Fruit fly (Drosophila melanogaster) whole organism, embryonic: ENCODE measurements around the gene CG12075.

ENCODE experiments used
- Antp ChIP-seq: fragments of 200-800 bp; sonication (Bioruptor generic); optimal IDR thresholded peaks from 3 replicates; lab custom pipeline; 2016; ENCODE audit warnings: missing biosample characterization, missing genetic modification characterization
- BtbVII ChIP-seq: fragments of 200-800 bp; sonication (Bioruptor generic); optimal IDR thresholded peaks from 3 replicates; lab custom pipeline; 2017; ENCODE audit warnings: missing biosample characterization, mild to moderate bottlenecking, missing genetic modification characterization
- CG10274 ChIP-seq: fragments of 200-800 bp; sonication (Bioruptor generic); optimal IDR thresholded peaks from 3 replicates; lab custom pipeline; 2017; ENCODE audit warnings: missing biosample characterization, mild to moderate bottlenecking, missing genetic modification characterization
- CG14860 ChIP-seq: fragments of 200-800 bp; sonication (Bioruptor generic); IDR thresholded peaks from 3 replicates; pipeline ENCODE4 v1.3.6; 2022; ENCODE audit warnings: missing biosample characterization, missing genetic modification characterization; ENCODE audit not compliant: partially characterized antibody
- CG15269 ChIP-seq: fragments of 200-800 bp; sonication (Bioruptor generic); optimal IDR thresholded peaks from 2 replicates; lab custom pipeline; 2018; ENCODE audit warnings: missing biosample characterization, mild to moderate bottlenecking, missing genetic modification characterization, moderate library complexity
- CG1647 ChIP-seq: fragments of 200-800 bp; sonication (Bioruptor generic); optimal IDR thresholded peaks from 3 replicates; lab custom pipeline; 2016; ENCODE audit warnings: missing biosample characterization, missing genetic modification characterization
- CG16863 ChIP-seq: fragments of 200-800 bp; sonication (Bioruptor generic); optimal IDR thresholded peaks from 3 replicates; lab custom pipeline; 2016; ENCODE audit warnings: missing biosample characterization, missing genetic modification characterization
- CG17802 ChIP-seq: fragments of 200-800 bp; sonication (Bioruptor generic); optimal IDR thresholded peaks from 2 replicates; lab custom pipeline; 2018; ENCODE audit warnings: missing biosample characterization, mild to moderate bottlenecking, missing genetic modification characterization, moderate library complexity
- CG17912 ChIP-seq: fragments of 200-800 bp; sonication (Bioruptor generic); optimal IDR thresholded peaks from 2 replicates; lab custom pipeline; 2018; ENCODE audit warnings: missing biosample characterization, mild to moderate bottlenecking, missing genetic modification characterization
- CG3065 ChIP-seq: fragments of 200-800 bp; sonication (Bioruptor generic); optimal IDR thresholded peaks from 2 replicates; lab custom pipeline; 2016; ENCODE audit warnings: missing biosample characterization, missing genetic modification characterization
- CG32772 ChIP-seq: fragments of 200-800 bp; sonication (Bioruptor generic); IDR thresholded peaks from 2 replicates; pipeline ENCODE4 v1.3.6; 2022; ENCODE audit warnings: missing biosample characterization, missing genetic modification characterization
- CG33213 ChIP-seq: fragments of 200-800 bp; sonication (Bioruptor generic); optimal IDR thresholded peaks from 3 replicates; lab custom pipeline; 2016; ENCODE audit warnings: missing biosample characterization, missing genetic modification characterization
- CG4707 ChIP-seq: fragments of 200-800 bp; sonication (Bioruptor generic); optimal IDR thresholded peaks from 2 replicates; lab custom pipeline; 2018; ENCODE audit warnings: missing biosample characterization, mild to moderate bottlenecking, missing genetic modification characterization, moderate library complexity
- CG6175 ChIP-seq: fragments of 200-800 bp; sonication (Bioruptor generic); IDR thresholded peaks from 3 replicates; pipeline ENCODE4 v1.3.6; 2022; ENCODE audit warnings: missing biosample characterization, missing genetic modification characterization
- CG6813 ChIP-seq: fragments of 200-800 bp; sonication (Bioruptor generic); optimal IDR thresholded peaks from 2 replicates; lab custom pipeline; 2017; ENCODE audit warnings: missing biosample characterization, missing genetic modification characterization, mild to moderate bottlenecking, moderate library complexity, missing genetic modification reagents
- CG8089 ChIP-seq: fragments of 200-800 bp; sonication (Bioruptor generic); optimal IDR thresholded peaks from 3 replicates; lab custom pipeline; 2016; ENCODE audit warnings: missing biosample characterization, missing genetic modification characterization
- CG9932 ChIP-seq: fragments of 200-800 bp; sonication (Bioruptor generic); IDR thresholded peaks from 2 replicates; pipeline ENCODE4 v1.3.6; 2022; ENCODE audit warnings: missing biosample characterization, missing genetic modification characterization
- Elba2 ChIP-seq: fragments of 200-800 bp; sonication (Bioruptor generic); optimal IDR thresholded peaks from 3 replicates; lab custom pipeline; 2016; ENCODE audit warnings: missing biosample characterization, missing genetic modification characterization
- Fer1 ChIP-seq: fragments of 200-800 bp; sonication (Bioruptor generic); optimal IDR thresholded peaks from 2 replicates; lab custom pipeline; 2017; ENCODE audit warnings: missing biosample characterization, mild to moderate bottlenecking, missing genetic modification characterization
- Fer3 ChIP-seq: fragments of 200-800 bp; sonication (Bioruptor generic); optimal IDR thresholded peaks from 2 replicates; lab custom pipeline; 2018; ENCODE audit warnings: missing biosample characterization, mild to moderate bottlenecking, missing genetic modification characterization, moderate library complexity
- Hr3 ChIP-seq: fragments of 200-800 bp; sonication (Bioruptor generic); optimal IDR thresholded peaks from 3 replicates; lab custom pipeline; 2016; ENCODE audit warnings: missing biosample characterization, missing genetic modification characterization
- MBD-R2 ChIP-seq: fragments of 200-800 bp; sonication (Bioruptor generic); IDR thresholded peaks from 2 replicates; pipeline ENCODE4 v1.3.6; 2022; ENCODE audit warnings: missing biosample characterization, missing genetic modification characterization
- Mes4 ChIP-seq: fragments of 200-800 bp; sonication (Bioruptor generic); optimal IDR thresholded peaks from 2 replicates; lab custom pipeline; 2016; ENCODE audit warnings: missing biosample characterization, missing genetic modification characterization
- Myb ChIP-seq: fragments of 200-800 bp; sonication (Bioruptor generic); optimal IDR thresholded peaks from 2 replicates; lab custom pipeline; 2016; ENCODE audit warnings: missing biosample characterization, missing genetic modification characterization
- Nf-YA ChIP-seq: fragments of 200-800 bp; sonication (Bioruptor generic); IDR thresholded peaks from 2 replicates; pipeline ENCODE4 v1.3.6; 2022; ENCODE audit warnings: missing biosample characterization, missing genetic modification characterization
- Nf-YB ChIP-seq: fragments of 200-800 bp; sonication (Bioruptor generic); optimal IDR thresholded peaks from 3 replicates; lab custom pipeline; 2019; ENCODE audit warnings: missing biosample characterization, mild to moderate bottlenecking, missing genetic modification characterization, moderate library complexity
- Pdp1 ChIP-seq, 2 experiments: fragments of 200-800 bp; sonication (Bioruptor generic); optimal IDR thresholded peaks; 3 replicates each; lab custom pipeline; 2016; ENCODE audit warnings: missing biosample characterization in 2 of 2, missing genetic modification characterization in 2 of 2, mild to moderate bottlenecking in 1 of 2, moderate library complexity in 1 of 2
- Ravus ChIP-seq: fragments of 200-800 bp; sonication (Bioruptor generic); IDR thresholded peaks from 2 replicates; pipeline ENCODE4 v1.3.6; 2022; ENCODE audit warnings: missing biosample characterization, missing genetic modification characterization
- Side ChIP-seq: fragments of 200-800 bp; sonication (Bioruptor generic); optimal IDR thresholded peaks from 2 replicates; lab custom pipeline; 2016; ENCODE audit warnings: missing biosample characterization, missing genetic modification characterization
- Sry-β ChIP-seq: fragments of 200-800 bp; sonication (Bioruptor generic); optimal IDR thresholded peaks from 2 replicates; lab custom pipeline; 2018; ENCODE audit warnings: missing biosample characterization, mild to moderate bottlenecking, missing genetic modification characterization, moderate library complexity
- Usf ChIP-seq: fragments of 200-800 bp; sonication (Bioruptor generic); optimal IDR thresholded peaks from 2 replicates; lab custom pipeline; 2017; ENCODE audit warnings: missing genotype, missing biosample characterization, missing genetic modification characterization
- YL-1 ChIP-seq: fragments of 200-800 bp; sonication (Bioruptor generic); optimal IDR thresholded peaks from 3 replicates; lab custom pipeline; 2017; ENCODE audit warnings: missing biosample characterization, mild to moderate bottlenecking, missing genetic modification characterization
- amos ChIP-seq: fragments of 200-800 bp; sonication (Bioruptor generic); IDR thresholded peaks from 2 replicates; pipeline ENCODE4 v1.3.6; 2022; ENCODE audit warnings: missing biosample characterization, missing genetic modification characterization; ENCODE audit not compliant: partially characterized antibody
- ara ChIP-seq: fragments of 200-800 bp; sonication (Bioruptor generic); IDR thresholded peaks from 2 replicates; pipeline ENCODE4 v1.3.6; 2022; ENCODE audit warnings: missing biosample characterization, missing genetic modification characterization
- ase ChIP-seq: fragments of 200-800 bp; sonication (Bioruptor generic); IDR thresholded peaks from 3 replicates; pipeline ENCODE4 v1.3.6; 2022; ENCODE audit warnings: missing biosample characterization, missing genetic modification characterization
- chif ChIP-seq, 2 experiments: fragments of 200-800 bp; sonication (Bioruptor generic); optimal IDR thresholded peaks; 3 replicates each; lab custom pipeline; 2016; ENCODE audit warnings: missing biosample characterization in 2 of 2, missing genetic modification characterization in 2 of 2
- cwo ChIP-seq: fragments of 200-800 bp; sonication (Bioruptor generic); optimal IDR thresholded peaks from 3 replicates; lab custom pipeline; 2017; ENCODE audit warnings: missing biosample characterization, missing genetic modification characterization, mild to moderate bottlenecking, moderate library complexity, missing genetic modification reagents
- dan ChIP-seq: fragments of 200-800 bp; sonication (Bioruptor generic); IDR thresholded peaks from 2 replicates; pipeline ENCODE4 v1.3.6; 2022; ENCODE audit warnings: missing biosample characterization, missing genetic modification characterization
- ewg ChIP-seq: fragments of 200-800 bp; sonication (Bioruptor generic); optimal IDR thresholded peaks from 3 replicates; lab custom pipeline; 2017; ENCODE audit warnings: mild to moderate bottlenecking, missing biosample characterization, missing genetic modification reagents, missing genetic modification characterization
- eyg ChIP-seq: fragments of 200-800 bp; sonication (Bioruptor generic); optimal IDR thresholded peaks from 3 replicates; lab custom pipeline; 2016; ENCODE audit warnings: missing biosample characterization, missing genetic modification characterization
- fd102C ChIP-seq: fragments of 200-800 bp; sonication (Bioruptor generic); optimal IDR thresholded peaks from 2 replicates; lab custom pipeline; 2018; ENCODE audit warnings: missing biosample characterization, mild to moderate bottlenecking, missing genetic modification characterization, moderate library complexity
- jumu ChIP-seq: fragments of 200-800 bp; sonication (Bioruptor generic); optimal IDR thresholded peaks from 3 replicates; lab custom pipeline; 2016; ENCODE audit warnings: missing biosample characterization, missing genetic modification characterization
- lbe ChIP-seq: fragments of 200-800 bp; sonication (Bioruptor generic); optimal IDR thresholded peaks from 2 replicates; lab custom pipeline; 2016; ENCODE audit warnings: missing biosample characterization, mild to moderate bottlenecking, missing genetic modification characterization
- lola ChIP-seq, 3 experiments: fragments of >200 bp in 2 of 3; fragments of 200-800 bp in 1 of 3; sonication (Bioruptor generic) in 1 of 3; optimal IDR thresholded peaks; 2 replicates each; lab custom pipeline; 2017 to 2019; ENCODE audit warnings: missing biosample characterization in 3 of 3, missing genetic modification characterization in 3 of 3, mild to moderate bottlenecking in 1 of 3, moderate library complexity in 1 of 3
- maf-S ChIP-seq: fragments of 200-800 bp; sonication (Bioruptor generic); optimal IDR thresholded peaks from 2 replicates; lab custom pipeline; 2016; ENCODE audit warnings: missing biosample characterization, missing genetic modification characterization
- prd ChIP-seq, 3 experiments: fragments of >200 bp in 2 of 3; fragments of 200-800 bp in 1 of 3; sonication (Bioruptor generic) in 1 of 3; optimal IDR thresholded peaks in 2 of 3; IDR thresholded peaks in 1 of 3; 2 replicates in 2 of 3; 3 replicates in 1 of 3; pipeline versions ENCODE4 v1.3.6 to Lab custom; 2017 to 2022; ENCODE audit warnings: missing biosample characterization in 1 of 3, missing genetic modification characterization in 1 of 3
- scrt ChIP-seq: fragments of 200-800 bp; sonication (Bioruptor generic); optimal IDR thresholded peaks from 2 replicates; lab custom pipeline; 2018; ENCODE audit warnings: missing biosample characterization, mild to moderate bottlenecking, missing genetic modification characterization, moderate library complexity
- sd ChIP-seq: fragments of 200-800 bp; sonication (Bioruptor generic); optimal IDR thresholded peaks from 3 replicates; lab custom pipeline; 2018; ENCODE audit warnings: missing biosample characterization, mild to moderate bottlenecking, missing genetic modification characterization, moderate library complexity
- tap ChIP-seq: fragments of 200-800 bp; optimal IDR thresholded peaks from 3 replicates; lab custom pipeline; 2019; ENCODE audit warnings: missing biosample characterization, mild to moderate bottlenecking, missing genetic modification characterization, moderate library complexity

The CG12075 gene

dm6 chrX:8878967-8879554 is 40.9 kb downstream of the CG12075 start (continued):
- TF ChIP-seq BtbVII = peak; percentile 78
- TF ChIP-seq maf-S (GFP tag; lab: Kevin White, UChicago) = no peak
- no peak for TF ChIP-seq Myb (GFP tag; lab: Kevin White, UChicago)
- peak; percentile 81 for TF ChIP-seq Fer3
- TF ChIP-seq Antp = no peak
- no peak for TF ChIP-seq amos (GFP tag; lab: Robert Waterston, UW)
- no peak for TF ChIP-seq CG33213 (GFP tag; lab: Kevin White, UChicago)
- TF ChIP-seq CG8089 (GFP tag; lab: Kevin White, UChicago) = no peak
- peak; percentile 67 for TF ChIP-seq CG4707 (GFP tag; lab: Kevin White, UChicago)
- peak; percentile 86 for TF ChIP-seq CG32772 (GFP tag; lab: Robert Waterston, UW)
- peak; percentile 72 for TF ChIP-seq Nf-YA
- no peak for TF ChIP-seq fd102C (GFP tag; lab: Kevin White, UChicago)
- no peak for TF ChIP-seq CG17912
- TF ChIP-seq Nf-YB (GFP tag; lab: Kevin White, UChicago) = peak; percentile 65
- TF ChIP-seq dan = no peak
- peak; percentile 7 for TF ChIP-seq CG1647 (GFP tag; lab: Kevin White, UChicago)
- peak; percentile 76 for TF ChIP-seq cwo
- no peak for TF ChIP-seq Mes4 (GFP tag; lab: Kevin White, UChicago)
- no peak for TF ChIP-seq CG3065 (GFP tag; lab: Kevin White, UChicago)
- TF ChIP-seq CG9932 (GFP tag; lab: Robert Waterston, UW) = peak; percentile 83
- TF ChIP-seq CG6175 (GFP tag; lab: Robert Waterston, UW) = peak; percentile 75; the same call in 2 of the 3 replicates
- TF ChIP-seq Ravus = peak; percentile 68
- peak; percentile 66 for TF ChIP-seq sd
- peak; percentile 26 for TF ChIP-seq Usf (GFP tag; lab: Kevin White, UChicago)
- TF ChIP-seq CG6813 (GFP tag; lab: Kevin White, UChicago) = peak; percentile 77
- peak; percentile 74 for TF ChIP-seq scrt (GFP tag; lab: Kevin White, UChicago)
- no peak for TF ChIP-seq YL-1 (GFP tag; lab: Kevin White, UChicago)
- TF ChIP-seq eyg (GFP tag; lab: Kevin White, UChicago) = no peak
- TF ChIP-seq jumu (GFP tag; lab: Kevin White, UChicago) = no peak
- TF ChIP-seq Side = no peak
- TF ChIP-seq CG17802 (tag; lab: Kevin White, UChicago) = peak; percentile 49
- peak; percentile 63 for TF ChIP-seq ewg (GFP tag; lab: Kevin White, UChicago)
- no peak for TF ChIP-seq prd (optimal IDR thresholded peaks at IDR 0.05; lab: Kevin White, UChicago)
- TF ChIP-seq prd (GFP tag; IDR thresholded peaks at IDR 0.05; lab: Robert Waterston, UW) = peak; percentile 92
- TF ChIP-seq Elba2 = no peak
- peak; percentile 59 for TF ChIP-seq MBD-R2
- peak in 1 of 2 experiments; percentile 29 for TF ChIP-seq chif (GFP tag; optimal IDR thresholded peaks at IDR 0.05; lab: Kevin White, UChicago)
- TF ChIP-seq ase = peak; percentile 85
- TF ChIP-seq CG15269 (tag; lab: Kevin White, UChicago) = peak; percentile 88
- peak in 1 of 3 experiments; percentile 73 for TF ChIP-seq lola (GFP tag; optimal IDR thresholded peaks at IDR 0.05; lab: Kevin White, UChicago)
- TF ChIP-seq Pdp1 (GFP tag; optimal IDR thresholded peaks at IDR 0.05; lab: Kevin White, UChicago) = peak; percentile 4 to 14
- peak; percentile 74 for TF ChIP-seq Hr3 (GFP tag; lab: Kevin White, UChicago)
- no peak for TF ChIP-seq CG16863 (GFP tag; lab: Kevin White, UChicago)
- TF ChIP-seq lbe (GFP tag; lab: Kevin White, UChicago) = no peak
- TF ChIP-seq ara (GFP tag; lab: Robert Waterston, UW) = peak; percentile 85
- peak; percentile 86 for TF ChIP-seq Fer1 (GFP tag; lab: Kevin White, UChicago)
- no peak for TF ChIP-seq CG14860
- peak; percentile 85 for TF ChIP-seq tap (tag; lab: Kevin White, UChicago)
- peak; percentile 46 for TF ChIP-seq CG10274 (GFP tag; lab: Kevin White, UChicago)
- no peak for TF ChIP-seq Sry-β (GFP tag; lab: Kevin White, UChicago)
